Fruit fly (Drosophila melanogaster) whole organism: ENCODE measurements around the gene Fas2.

Experiments used
- CG8478 ChIP-seq: fragments of >200 bp; optimal IDR thresholded peaks from 2 replicates; lab custom pipeline; 2018; ENCODE audit warnings: inconsistent platforms
- Dll ChIP-seq: fragments of >200 bp; optimal IDR thresholded peaks from 2 replicates; lab custom pipeline; 2017
- EcR ChIP-seq, 2 experiments: fragments of >200 bp; optimal IDR thresholded peaks; 2 replicates each; lab custom pipeline; 2017; ENCODE audit warnings: missing biosample characterization in 2 of 2, missing genetic modification characterization in 2 of 2, missing genetic modification reagents in 2 of 2
- psq ChIP-seq: fragments of >200 bp; optimal IDR thresholded peaks from 2 replicates; lab custom pipeline; 2017
- usp ChIP-seq: fragments of >200 bp; optimal IDR thresholded peaks from 2 replicates; lab custom pipeline; 2017; ENCODE audit warnings: missing biosample characterization, missing genetic modification characterization, mixed read lengths

- TF ChIP-seq Dll (lab: Kevin White, UChicago) = no peak
- TF ChIP-seq psq (lab: Kevin White, UChicago) = no peak
- TF ChIP-seq CG8478 = no peak
- no peak for TF ChIP-seq EcR (GFP tag; optimal IDR thresholded peaks at IDR 0.05; lab: Kevin White, UChicago)
- no peak for TF ChIP-seq usp (GFP tag; lab: Kevin White, UChicago)
Measured at dm6 chrX:4108114-4108439, 97.8 kb downstream of the Fas2 start.
